Worm (Caenorhabditis elegans) whole organism, L3 larva: ENCODE measurements around the gene mrg-1.

Experiments used
- R02D3.7 ChIP-seq: fragments of 150-350 bp; optimal IDR thresholded peaks from 2 replicates; lab custom pipeline; 2014; ENCODE audit warnings: missing biosample characterization, missing genetic modification characterization
- ZK546.5 ChIP-seq: sonication (generic microtip); optimal IDR thresholded peaks from 2 replicates; lab custom pipeline; 2017; ENCODE audit warnings: missing biosample characterization, missing genetic modification characterization
- aly-2 ChIP-seq: fragments of 150-350 bp; optimal IDR thresholded peaks from 2 replicates; lab custom pipeline; 2014; ENCODE audit warnings: missing biosample characterization, missing genetic modification characterization
- ama-1 ChIP-seq: fragments of 150-350 bp; optimal IDR thresholded peaks from 2 replicates; lab custom pipeline; 2018
- ceh-16 ChIP-seq: sonication (generic microtip); optimal IDR thresholded peaks from 2 replicates; lab custom pipeline; 2017; ENCODE audit warnings: missing biosample characterization, missing genetic modification characterization
- ceh-28 ChIP-seq: fragments of 150-350 bp; optimal IDR thresholded peaks from 2 replicates; lab custom pipeline; 2014; ENCODE audit warnings: missing biosample characterization, missing genetic modification reagents, missing genetic modification characterization
- ceh-82 ChIP-seq: fragments of 150-350 bp; optimal IDR thresholded peaks from 2 replicates; lab custom pipeline; 2014; ENCODE audit warnings: missing biosample characterization, missing genetic modification characterization
- ceh-9 ChIP-seq: sonication (generic microtip); optimal IDR thresholded peaks from 2 replicates; lab custom pipeline; 2018; ENCODE audit warnings: missing biosample characterization, missing genetic modification characterization
- daf-12 ChIP-seq: fragments of 150-350 bp; optimal IDR thresholded peaks from 2 replicates; lab custom pipeline; 2014; ENCODE audit warnings: missing biosample characterization, missing genetic modification reagents, missing genetic modification characterization
- egl-27 ChIP-seq: sonication (generic microtip); optimal IDR thresholded peaks from 4 replicates; lab custom pipeline; 2017; ENCODE audit warnings: missing biosample characterization, missing genetic modification reagents, missing genetic modification characterization
- egl-5 ChIP-seq: fragments of 150-350 bp; optimal IDR thresholded peaks from 2 replicates; lab custom pipeline; 2017; ENCODE audit warnings: missing biosample characterization, missing genetic modification reagents, missing genetic modification characterization, inconsistent platforms
- elt-1 ChIP-seq: fragments of 150-350 bp; optimal IDR thresholded peaks from 2 replicates; lab custom pipeline; 2014; ENCODE audit warnings: missing biosample characterization, missing genetic modification characterization
- elt-2 ChIP-seq: sonication (generic microtip); optimal IDR thresholded peaks from 2 replicates; lab custom pipeline; 2016; ENCODE audit warnings: missing genetic modification reagents, mild to moderate bottlenecking, missing genetic modification characterization, missing compliant biosample characterization
- elt-3 ChIP-seq, 3 experiments: fragments of 150-350 bp in 1 of 3; sonication (generic microtip) in 2 of 3; optimal IDR thresholded peaks; 2 replicates in 2 of 3; 4 replicates in 1 of 3; lab custom pipeline; 2014 to 2017; ENCODE audit warnings: missing biosample characterization in 3 of 3, missing genetic modification characterization in 3 of 3
- eor-1 ChIP-seq, 2 experiments: fragments of 150-350 bp; optimal IDR thresholded peaks; 2 replicates each; lab custom pipeline; 2014 to 2018; ENCODE audit warnings: missing biosample characterization in 2 of 2, missing genetic modification characterization in 2 of 2
- fkh-10 ChIP-seq: sonication (generic microtip); optimal IDR thresholded peaks from 2 replicates; lab custom pipeline; 2017; ENCODE audit warnings: missing biosample characterization, missing genetic modification reagents, missing genetic modification characterization
- fkh-2 ChIP-seq: fragments of 150-350 bp; optimal IDR thresholded peaks from 2 replicates; lab custom pipeline; 2014; ENCODE audit warnings: missing biosample characterization, missing genetic modification reagents, missing genetic modification characterization
- fos-1 ChIP-seq: fragments of 150-350 bp; optimal IDR thresholded peaks from 2 replicates; lab custom pipeline; 2014; ENCODE audit warnings: missing biosample characterization, missing genetic modification characterization
- hmg-11 ChIP-seq: sonication (generic microtip); optimal IDR thresholded peaks from 2 replicates; lab custom pipeline; 2016; ENCODE audit warnings: missing genetic modification characterization, missing compliant biosample characterization
- jun-1 ChIP-seq: fragments of 150-350 bp; optimal IDR thresholded peaks from 2 replicates; lab custom pipeline; 2014; ENCODE audit warnings: missing biosample characterization, missing genetic modification reagents, missing genetic modification characterization
- lin-15B ChIP-seq: fragments of 150-350 bp; optimal IDR thresholded peaks from 2 replicates; lab custom pipeline; 2014; ENCODE audit warnings: missing biosample characterization, missing genetic modification characterization
- lin-39 ChIP-seq: fragments of 150-350 bp; optimal IDR thresholded peaks from 2 replicates; lab custom pipeline; 2018; ENCODE audit warnings: missing biosample characterization, missing genetic modification reagents, missing genetic modification characterization
- lsy-12 ChIP-seq: sonication (generic microtip); optimal IDR thresholded peaks from 2 replicates; lab custom pipeline; 2016; ENCODE audit warnings: mild to moderate bottlenecking, missing genetic modification characterization, missing compliant biosample characterization
- mdl-1 ChIP-seq: fragments of 150-350 bp; optimal IDR thresholded peaks from 2 replicates; lab custom pipeline; 2014; ENCODE audit warnings: missing biosample characterization, missing genetic modification characterization
- mml-1 ChIP-seq: fragments of 150-350 bp; sonication (generic microtip); optimal IDR thresholded peaks from 3 replicates; lab custom pipeline; 2014; ENCODE audit warnings: missing biosample characterization, missing genetic modification characterization
- nfya-1 ChIP-seq: sonication (generic microtip); optimal IDR thresholded peaks from 2 replicates; lab custom pipeline; 2017; ENCODE audit warnings: missing genetic modification characterization, mild to moderate bottlenecking, missing compliant biosample characterization, antibody characterized with exemption, moderate library complexity; ENCODE audit not compliant: insufficient read depth
- nhr-11 ChIP-seq: fragments of 150-350 bp; optimal IDR thresholded peaks from 2 replicates; lab custom pipeline; 2014; ENCODE audit warnings: missing biosample characterization, missing genetic modification characterization
- nhr-12 ChIP-seq: fragments of 150-350 bp; optimal IDR thresholded peaks from 2 replicates; lab custom pipeline; 2014; ENCODE audit warnings: missing biosample characterization, missing genetic modification characterization
- nhr-23 ChIP-seq: fragments of 150-350 bp; optimal IDR thresholded peaks from 2 replicates; lab custom pipeline; 2014; ENCODE audit warnings: missing biosample characterization, missing genetic modification reagents, missing genetic modification characterization
- nhr-237 ChIP-seq: fragments of 150-350 bp; optimal IDR thresholded peaks from 2 replicates; lab custom pipeline; 2014; ENCODE audit warnings: missing biosample characterization, missing genetic modification characterization
- nhr-25 ChIP-seq: sonication (generic microtip); optimal IDR thresholded peaks from 2 replicates; lab custom pipeline; 2017; ENCODE audit warnings: missing biosample characterization, missing genetic modification characterization
- nhr-28 ChIP-seq: fragments of 150-350 bp; optimal IDR thresholded peaks from 2 replicates; lab custom pipeline; 2014; ENCODE audit warnings: missing biosample characterization, missing genetic modification characterization
- nhr-43 ChIP-seq: sonication (generic microtip); optimal IDR thresholded peaks from 2 replicates; lab custom pipeline; 2016; ENCODE audit warnings: mild to moderate bottlenecking, missing genetic modification characterization, missing compliant biosample characterization; ENCODE audit not compliant: poor library complexity, severe bottlenecking
- nhr-67 ChIP-seq: fragments of 150-350 bp; optimal IDR thresholded peaks from 2 replicates; lab custom pipeline; 2014; ENCODE audit warnings: missing biosample characterization, missing genetic modification characterization
- nhr-76 ChIP-seq: fragments of 150-350 bp; sonication (generic microtip); optimal IDR thresholded peaks from 5 replicates; lab custom pipeline; 2014; ENCODE audit warnings: missing biosample characterization, missing genetic modification characterization
- nhr-77 ChIP-seq: fragments of 150-350 bp; optimal IDR thresholded peaks from 2 replicates; lab custom pipeline; 2014; ENCODE audit warnings: missing biosample characterization, missing genetic modification characterization
- pha-4 ChIP-seq: fragments of 150-350 bp; optimal IDR thresholded peaks from 2 replicates; lab custom pipeline; 2014; ENCODE audit warnings: missing biosample characterization, missing genetic modification reagents, missing genetic modification characterization
- pqm-1 ChIP-seq: fragments of 150-350 bp; optimal IDR thresholded peaks from 2 replicates; lab custom pipeline; 2017; ENCODE audit warnings: missing biosample characterization, missing genetic modification characterization, inconsistent platforms
- sea-2 ChIP-seq: fragments of 150-350 bp; sonication (generic microtip); optimal IDR thresholded peaks from 4 replicates; lab custom pipeline; 2014; ENCODE audit warnings: missing biosample characterization, missing genetic modification reagents, missing genetic modification characterization
- skn-1 ChIP-seq: fragments of 150-350 bp; optimal IDR thresholded peaks from 2 replicates; lab custom pipeline; 2014; ENCODE audit warnings: missing biosample characterization, missing genetic modification characterization
- snpc-4 ChIP-seq: fragments of 150-350 bp; optimal IDR thresholded peaks from 2 replicates; lab custom pipeline; 2014; ENCODE audit warnings: missing biosample characterization, missing genetic modification characterization
- tbx-2 ChIP-seq: sonication (generic microtip); optimal IDR thresholded peaks from 2 replicates; lab custom pipeline; 2016; ENCODE audit warnings: mild to moderate bottlenecking, missing genetic modification characterization, missing compliant biosample characterization
- unc-39 ChIP-seq: sonication (generic microtip); optimal IDR thresholded peaks from 4 replicates; lab custom pipeline; 2017; ENCODE audit warnings: missing biosample characterization, missing genetic modification characterization
- unc-62 ChIP-seq: fragments of 150-350 bp; sonication (generic microtip); optimal IDR thresholded peaks from 4 replicates; lab custom pipeline; 2014; ENCODE audit warnings: missing biosample characterization, missing genetic modification reagents, missing genetic modification characterization
- zag-1 ChIP-seq: fragments of 150-350 bp; optimal IDR thresholded peaks from 2 replicates; lab custom pipeline; 2014; ENCODE audit warnings: missing biosample characterization, missing genetic modification characterization
- ztf-11 ChIP-seq: fragments of 150-350 bp; optimal IDR thresholded peaks from 2 replicates; lab custom pipeline; 2014; ENCODE audit warnings: missing biosample characterization, missing genetic modification characterization
- ztf-4 ChIP-seq: fragments of 150-350 bp; optimal IDR thresholded peaks from 2 replicates; lab custom pipeline; 2014; ENCODE audit warnings: missing biosample characterization, missing genetic modification characterization

mrg-1 gene

ce11 chrIII:12874606-12875066 lies at the start of gene mrg-1, which contains the start of gene spcs-2:
TSS of gene mrg-1 (minus strand) at chrIII:12874656.
TSS of gene spcs-2 (plus strand) at chrIII:12875031.
- peak; percentile 83 for TF ChIP-seq R02D3.7
- TF ChIP-seq hmg-11 (tag; lab: Kevin White, UChicago), result peak; percentile 92
- TF ChIP-seq ceh-16 (tag; lab: Kevin White, UChicago), result no peak
- TF ChIP-seq tbx-2 (tag; lab: Kevin White, UChicago), result peak; percentile 77
- peak; percentile 52 for TF ChIP-seq egl-5
- TF ChIP-seq daf-12 (tag; lab: Kevin White, UChicago), result no peak
- no peak for TF ChIP-seq nhr-28
- TF ChIP-seq elt-1 (tag; lab: Kevin White, UChicago), result peak; percentile 40
- TF ChIP-seq ceh-82, result peak; percentile 63
- TF ChIP-seq nhr-67 (tag; lab: Kevin White, UChicago), result peak; percentile 16
- no peak for TF ChIP-seq nhr-76 (tag; lab: Kevin White, UChicago)
- TF ChIP-seq egl-27 (tag; lab: Kevin White, UChicago), result peak; percentile 73
- no peak for TF ChIP-seq unc-39
- peak; percentile 90 for TF ChIP-seq nhr-23 (tag; lab: Kevin White, UChicago)
- TF ChIP-seq nhr-237, result no peak
- peak; percentile 20 for TF ChIP-seq pqm-1 (tag; lab: Kevin White, UChicago)
- TF ChIP-seq nhr-11 (tag; lab: Kevin White, UChicago), result no peak
- TF ChIP-seq lsy-12, result peak; percentile 77
- TF ChIP-seq lin-15B (tag; lab: Kevin White, UChicago), result peak; percentile 84
- TF ChIP-seq jun-1 (tag; lab: Kevin White, UChicago), result peak; percentile 54
- peak; percentile 85 for TF ChIP-seq snpc-4 (tag; lab: Kevin White, UChicago)
- TF ChIP-seq fkh-2 (tag; lab: Kevin White, UChicago), result no peak
- peak; percentile 93 for TF ChIP-seq ceh-28 (tag; lab: Kevin White, UChicago)
- no peak for TF ChIP-seq ztf-11 (tag; lab: Kevin White, UChicago)
- peak; percentile 39 for TF ChIP-seq fos-1 (tag; lab: Kevin White, UChicago)
- no peak for TF ChIP-seq unc-62 (GFP tag; lab: Kevin White, UChicago)
- TF ChIP-seq elt-3 (tag; optimal IDR thresholded peaks at IDR 0.05; lab: Kevin White, UChicago), result no peak
- no peak for TF ChIP-seq ceh-9
- no peak for TF ChIP-seq aly-2 (tag; lab: Kevin White, UChicago)
- TF ChIP-seq ZK546.5 (tag; lab: Kevin White, UChicago), result no peak
- TF ChIP-seq nhr-43 (tag; lab: Kevin White, UChicago), result peak; percentile 93
- TF ChIP-seq sea-2 (GFP tag; lab: Kevin White, UChicago), result peak; percentile 28
- no peak for TF ChIP-seq mdl-1 (tag; lab: Kevin White, UChicago)
- TF ChIP-seq elt-2 (tag; lab: Kevin White, UChicago), result peak; percentile 55
- TF ChIP-seq lin-39 (tag; lab: Kevin White, UChicago), result peak; percentile 88
- peak; percentile 91 for TF ChIP-seq pha-4 (tag; lab: Kevin White, UChicago)
- peak; percentile 21 for TF ChIP-seq fkh-10 (GFP tag; lab: Kevin White, UChicago)
- TF ChIP-seq zag-1 (tag; lab: Kevin White, UChicago), result peak; percentile 11
- TF ChIP-seq skn-1 (tag; lab: Kevin White, UChicago), result peak; percentile 70
- TF ChIP-seq nhr-77 (tag; lab: Kevin White, UChicago), result peak; percentile 14
- TF ChIP-seq mml-1, result no peak
- peak; percentile 88 for TF ChIP-seq nfya-1
- no peak for TF ChIP-seq nhr-12 (tag; lab: Kevin White, UChicago)
- no peak for TF ChIP-seq eor-1 (tag; optimal IDR thresholded peaks at IDR 0.05; lab: Kevin White, UChicago)
- no peak for TF ChIP-seq ztf-4 (tag; lab: Kevin White, UChicago)
- no peak for TF ChIP-seq ama-1 (lab: Kevin White, UChicago)
- TF ChIP-seq nhr-25 (tag; lab: Kevin White, UChicago), result peak; percentile 85
